Fruit fly (Drosophila melanogaster): ENCODE measurements around the gene CG13699.

Gene CG13699

dm6 chr3L:18163127-18163526 is 805 bp upstream of the CG13699 start:
- TF ChIP-seq CG7045 (GFP tag; optimal IDR thresholded peaks at IDR 0.05) (no peak), CG33017 (tag; optimal IDR thresholded peaks at IDR 0.05) (no peak), CG1620 (GFP tag; optimal IDR thresholded peaks at IDR 0.05) (no peak), Hr96 (GFP tag; optimal IDR thresholded peaks at IDR 0.05) (no peak), cic (GFP tag; optimal IDR thresholded peaks at IDR 0.05) (no peak), pad (GFP tag; optimal IDR thresholded peaks at IDR 0.05) (no peak), kay (GFP tag; ENCODE audit: borderline replicate concordance) (no peak), Clk (GFP tag; optimal IDR thresholded peaks at IDR 0.05) (no peak), ovo (GFP tag; optimal IDR thresholded peaks at IDR 0.05) (no peak), CG5204 (GFP tag; optimal IDR thresholded peaks at IDR 0.05) (no peak)

DNA sequence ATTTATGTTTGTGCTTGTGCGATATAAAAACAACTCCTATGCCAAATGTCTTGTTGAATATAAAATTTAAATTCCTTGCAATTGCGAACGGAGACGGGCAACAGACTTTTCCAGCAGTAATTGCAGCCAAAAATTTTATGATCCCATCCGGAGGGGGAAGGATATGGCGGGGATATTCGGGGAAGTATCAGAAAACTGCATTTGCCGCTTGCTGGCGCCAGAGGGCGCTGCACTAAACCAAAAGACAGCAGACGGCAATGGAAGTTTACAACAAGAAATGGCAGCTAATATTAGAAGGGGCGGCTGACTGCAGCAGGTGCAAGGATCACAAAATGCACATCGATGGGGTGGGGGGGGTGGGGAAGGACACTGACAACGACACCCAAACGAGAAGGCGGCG is 1.1 kb downstream of the CG13699 start:
- no peak for TF ChIP-seq Hr96 (GFP tag; optimal IDR thresholded peaks at IDR 0.05)
- TF ChIP-seq CG7045 (GFP tag; optimal IDR thresholded peaks at IDR 0.05): no peak
- TF ChIP-seq bab1 (GFP tag; optimal IDR thresholded peaks at IDR 0.05): no peak
- TF ChIP-seq cic (GFP tag; optimal IDR thresholded peaks at IDR 0.05): no peak

DNA sequence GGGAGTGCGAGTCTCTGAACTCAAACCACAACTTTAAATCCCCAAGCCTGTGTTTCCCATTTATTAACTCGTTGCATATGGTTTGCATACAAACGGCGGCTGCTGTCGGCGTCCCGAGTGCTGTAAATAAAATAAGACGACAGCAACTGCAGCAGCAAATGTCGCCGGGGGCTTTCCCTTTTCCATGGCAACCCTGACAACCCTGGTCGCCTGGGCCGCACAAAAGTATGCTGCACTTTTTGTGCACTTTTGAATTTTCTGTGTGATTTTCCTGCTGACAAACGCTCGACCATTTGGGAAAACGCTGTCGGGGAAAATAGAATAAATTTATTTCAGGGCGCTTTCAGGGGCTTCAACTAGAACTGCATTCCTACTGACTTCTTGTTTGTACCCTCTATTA is 8.2 kb downstream of the CG13699 start:
- TF ChIP-seq Clk (GFP tag; optimal IDR thresholded peaks at IDR 0.05) (no peak), CG14711 (tag; optimal IDR thresholded peaks at IDR 0.05) (peak; percentile 32), pad (GFP tag; optimal IDR thresholded peaks at IDR 0.05) (no peak), cnc (optimal IDR thresholded peaks at IDR 0.05) (no peak), cic (GFP tag; optimal IDR thresholded peaks at IDR 0.05) (no peak), CG5204 (GFP tag; optimal IDR thresholded peaks at IDR 0.05) (no peak)

dm6 chr3L:18148418-18148973 is 13.8 kb downstream of the CG13699 start, which contains the start of gene CG7330:
CG7330 (plus strand) TSS chr3L:18148923.
- TF ChIP-seq CG5204 (GFP tag; optimal IDR thresholded peaks at IDR 0.05) (no peak), Crg-1 (GFP tag; optimal IDR thresholded peaks at IDR 0.05) (peak; percentile 49), tj (GFP tag; optimal IDR thresholded peaks at IDR 0.05) (peak; percentile 56), CG14711 (tag; optimal IDR thresholded peaks at IDR 0.05) (peak; percentile 56), CG33017 (tag; optimal IDR thresholded peaks at IDR 0.05) (no peak), kay (GFP tag; ENCODE audit: borderline replicate concordance) (no peak), bab1 (GFP tag; optimal IDR thresholded peaks at IDR 0.05) (peak; percentile 94), cnc (optimal IDR thresholded peaks at IDR 0.05) (no peak), CG1620 (GFP tag; optimal IDR thresholded peaks at IDR 0.05) (peak; percentile 30), Hr96 (GFP tag; optimal IDR thresholded peaks at IDR 0.05) (no peak), toe (GFP tag; optimal IDR thresholded peaks at IDR 0.05) (peak; percentile 7), CG7101 (tag; optimal IDR thresholded peaks at IDR 0.05) (peak; percentile 35), ovo (GFP tag; optimal IDR thresholded peaks at IDR 0.05) (no peak), CG7045 (GFP tag; optimal IDR thresholded peaks at IDR 0.05) (no peak), Mnt (GFP tag; optimal IDR thresholded peaks at IDR 0.05) (no peak), cic (GFP tag; optimal IDR thresholded peaks at IDR 0.05) (no peak), CG11617 (GFP tag; optimal IDR thresholded peaks at IDR 0.05) (peak; percentile 53), CG12768 (GFP tag; optimal IDR thresholded peaks at IDR 0.05) (no peak), pad (GFP tag; optimal IDR thresholded peaks at IDR 0.05) (peak; percentile 72), Clk (GFP tag; optimal IDR thresholded peaks at IDR 0.05) (no peak)

dm6 chr3L:18147596-18147995 is 14.7 kb downstream of the CG13699 start:
- TF ChIP-seq CG12768 (GFP tag; optimal IDR thresholded peaks at IDR 0.05) (no peak), Hr96 (GFP tag; optimal IDR thresholded peaks at IDR 0.05) (no peak), Mnt (GFP tag; optimal IDR thresholded peaks at IDR 0.05) (no peak), tj (GFP tag; optimal IDR thresholded peaks at IDR 0.05) (no peak), CG33017 (tag; optimal IDR thresholded peaks at IDR 0.05) (no peak), bab1 (GFP tag; optimal IDR thresholded peaks at IDR 0.05) (no peak), CG5204 (GFP tag; optimal IDR thresholded peaks at IDR 0.05) (no peak), CG7045 (GFP tag; optimal IDR thresholded peaks at IDR 0.05) (no peak), CG7101 (tag; optimal IDR thresholded peaks at IDR 0.05) (no peak), Clk (GFP tag; optimal IDR thresholded peaks at IDR 0.05) (no peak), toe (GFP tag; optimal IDR thresholded peaks at IDR 0.05) (no peak), cnc (optimal IDR thresholded peaks at IDR 0.05) (no peak), Crg-1 (GFP tag; optimal IDR thresholded peaks at IDR 0.05) (no peak), cic (GFP tag; optimal IDR thresholded peaks at IDR 0.05) (no peak), pad (GFP tag; optimal IDR thresholded peaks at IDR 0.05) (no peak), CG14711 (tag; optimal IDR thresholded peaks at IDR 0.05) (no peak), CG1620 (GFP tag; optimal IDR thresholded peaks at IDR 0.05) (no peak), CG11617 (GFP tag; optimal IDR thresholded peaks at IDR 0.05) (no peak), ovo (GFP tag; optimal IDR thresholded peaks at IDR 0.05) (no peak)

DNA sequence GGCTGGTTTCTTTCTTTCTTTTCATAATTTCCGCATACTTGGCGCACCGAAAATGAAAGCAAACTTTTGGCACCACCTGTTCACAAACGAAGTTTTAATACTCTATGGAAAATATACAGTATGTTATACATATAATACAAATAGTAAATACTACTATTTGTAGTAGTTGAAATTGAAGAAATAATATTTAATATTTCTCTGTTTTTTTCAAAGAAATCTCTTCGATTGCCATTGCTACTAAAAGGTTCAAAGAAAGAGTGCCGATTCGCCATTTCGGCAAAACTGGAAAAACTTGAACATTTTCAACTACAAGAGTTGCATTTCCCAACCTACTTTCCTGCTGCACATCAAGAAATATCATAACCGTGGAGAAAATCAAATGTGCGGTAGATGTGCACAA is 15.5 kb downstream of the CG13699 start:
- no peak for TF ChIP-seq cic (GFP tag; optimal IDR thresholded peaks at IDR 0.05)
- TF ChIP-seq CG12768 (GFP tag; optimal IDR thresholded peaks at IDR 0.05): no peak
- no peak for TF ChIP-seq cnc (optimal IDR thresholded peaks at IDR 0.05)
- no peak for TF ChIP-seq CG1620 (GFP tag; optimal IDR thresholded peaks at IDR 0.05)
- TF ChIP-seq CG5204 (GFP tag; optimal IDR thresholded peaks at IDR 0.05): no peak
- no peak for TF ChIP-seq pad (GFP tag; optimal IDR thresholded peaks at IDR 0.05)
- no peak for TF ChIP-seq Hr96 (GFP tag; optimal IDR thresholded peaks at IDR 0.05)
- no peak for TF ChIP-seq toe (GFP tag; optimal IDR thresholded peaks at IDR 0.05)
- TF ChIP-seq Crg-1 (GFP tag; optimal IDR thresholded peaks at IDR 0.05): no peak
- TF ChIP-seq CG11617 (GFP tag; optimal IDR thresholded peaks at IDR 0.05): no peak
- no peak for TF ChIP-seq bab1 (GFP tag; optimal IDR thresholded peaks at IDR 0.05)
- no peak for TF ChIP-seq kay (GFP tag; ENCODE audit: borderline replicate concordance)
- no peak for TF ChIP-seq CG33017 (tag; optimal IDR thresholded peaks at IDR 0.05)
- no peak for TF ChIP-seq ovo (GFP tag; optimal IDR thresholded peaks at IDR 0.05)
- TF ChIP-seq tj (GFP tag; optimal IDR thresholded peaks at IDR 0.05): no peak
- TF ChIP-seq CG7045 (GFP tag; optimal IDR thresholded peaks at IDR 0.05): no peak
- TF ChIP-seq Mnt (GFP tag; optimal IDR thresholded peaks at IDR 0.05): no peak
- no peak for TF ChIP-seq Clk (GFP tag; optimal IDR thresholded peaks at IDR 0.05)
